Fruit fly (Drosophila melanogaster): ENCODE results near the gene CG12111.

- TF ChIP-seq EcR (GFP tag; optimal IDR thresholded peaks at IDR 0.05) (no peak), pan (optimal IDR thresholded peaks at IDR 0.05) (no peak), Dll (optimal IDR thresholded peaks at IDR 0.05) (no peak)
Measured at dm6 chrX:8529598-8529997, 41.1 kb downstream of the CG12111 start, which contains the start of gene PIP82.
